Worm (Caenorhabditis elegans) whole organism, L3 larva: ENCODE measurements around the gene D2096.12.

Experiments
- ama-1 ChIP-seq: fragments of 150-350 bp; optimal IDR thresholded peaks from 2 replicates; lab custom pipeline; 2018
- ceh-82 ChIP-seq: fragments of 150-350 bp; optimal IDR thresholded peaks from 2 replicates; lab custom pipeline; 2014; ENCODE audit warnings: missing biosample characterization, missing genetic modification characterization
- elt-3 ChIP-seq, 3 experiments: fragments of 150-350 bp in 1 of 3; sonication (generic microtip) in 2 of 3; optimal IDR thresholded peaks; 2 replicates in 2 of 3; 4 replicates in 1 of 3; lab custom pipeline; 2014 to 2017; ENCODE audit warnings: missing biosample characterization in 3 of 3, missing genetic modification characterization in 3 of 3
- fkh-2 ChIP-seq: fragments of 150-350 bp; optimal IDR thresholded peaks from 2 replicates; lab custom pipeline; 2014; ENCODE audit warnings: missing biosample characterization, missing genetic modification reagents, missing genetic modification characterization
- nhr-23 ChIP-seq: fragments of 150-350 bp; optimal IDR thresholded peaks from 2 replicates; lab custom pipeline; 2014; ENCODE audit warnings: missing biosample characterization, missing genetic modification reagents, missing genetic modification characterization
- nhr-237 ChIP-seq: fragments of 150-350 bp; optimal IDR thresholded peaks from 2 replicates; lab custom pipeline; 2014; ENCODE audit warnings: missing biosample characterization, missing genetic modification characterization
- nhr-77 ChIP-seq: fragments of 150-350 bp; optimal IDR thresholded peaks from 2 replicates; lab custom pipeline; 2014; ENCODE audit warnings: missing biosample characterization, missing genetic modification characterization
- skn-1 ChIP-seq: fragments of 150-350 bp; optimal IDR thresholded peaks from 2 replicates; lab custom pipeline; 2014; ENCODE audit warnings: missing biosample characterization, missing genetic modification characterization
- tbx-2 ChIP-seq: sonication (generic microtip); optimal IDR thresholded peaks from 2 replicates; lab custom pipeline; 2016; ENCODE audit warnings: mild to moderate bottlenecking, missing genetic modification characterization, missing compliant biosample characterization
- unc-39 ChIP-seq: sonication (generic microtip); optimal IDR thresholded peaks from 4 replicates; lab custom pipeline; 2017; ENCODE audit warnings: missing biosample characterization, missing genetic modification characterization

DNA sequence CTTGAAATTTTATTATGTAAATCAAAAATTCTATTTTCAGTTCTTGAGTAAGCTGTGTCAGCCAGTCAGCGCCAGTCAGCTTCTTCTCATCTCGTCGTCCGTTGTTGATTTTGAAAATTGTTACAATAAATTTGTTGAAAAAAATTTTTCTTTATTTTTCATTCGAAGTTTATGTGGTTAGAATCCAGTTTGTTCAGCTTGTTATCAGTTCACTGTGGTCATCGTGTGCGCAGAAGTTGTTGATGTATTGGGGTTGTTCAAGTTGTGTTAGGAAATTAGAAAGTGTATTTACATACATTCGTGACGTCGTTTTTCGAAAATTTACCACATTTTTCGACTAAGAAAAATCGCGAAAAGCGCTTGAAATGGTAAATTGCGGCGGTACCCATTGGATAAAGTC is 34.6 kb downstream of the D2096.12 start:
- TF ChIP-seq ceh-82 (no peak), nhr-77 (tag; lab: Kevin White, UChicago) (no peak), ama-1 (lab: Kevin White, UChicago) (no peak), fkh-2 (tag; lab: Kevin White, UChicago) (no peak), elt-3 (tag; optimal IDR thresholded peaks at IDR 0.05; lab: Kevin White, UChicago) (no peak), nhr-23 (no peak), skn-1 (tag; lab: Kevin White, UChicago) (no peak), unc-39 (no peak), nhr-237 (tag; lab: Kevin White, UChicago) (no peak), tbx-2 (tag; lab: Kevin White, UChicago) (no peak)
